In the genomic region with DNA sequence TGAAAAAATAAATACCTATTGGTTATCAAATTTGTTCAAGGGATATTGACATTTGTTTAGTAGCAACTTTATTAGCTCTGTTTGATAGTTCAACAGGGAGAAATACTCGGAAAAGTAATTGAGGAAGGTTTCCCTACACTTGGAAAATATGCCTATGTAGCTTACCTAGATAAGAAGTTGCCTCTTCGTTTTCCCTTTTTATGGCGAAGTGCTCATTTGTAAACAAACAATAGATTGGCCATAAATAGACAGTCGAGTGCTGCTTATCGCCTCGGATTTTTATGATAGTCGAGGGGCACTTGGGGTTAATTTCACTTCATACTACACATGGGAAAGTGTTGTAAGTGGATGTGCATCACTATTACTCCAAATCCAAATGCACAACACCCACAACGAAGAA, we compare ENCODE assay signal across 4 fruit fly cellular contexts.
TF ChIP-seq lines count a peak whose summit lies in the region.

No protein-coding gene starts in this region.

- no peak for TF ChIP-seq CTCF in whole organism, embryonic (GFP tag; optimal IDR thresholded peaks at IDR 0.05; lab: Kevin White, UChicago)

TF ChIP-seq in whole organism, adult, 20 proteins besides CTCF, POLR2A, EP300 and RAD21:
- TF ChIP-seq CG12768 (GFP tag; optimal IDR thresholded peaks at IDR 0.05; lab: Kevin White, UChicago) (peak; percentile 66), Clk (GFP tag; optimal IDR thresholded peaks at IDR 0.05; lab: Kevin White, UChicago) (peak; percentile 31), CG14711 (tag; optimal IDR thresholded peaks at IDR 0.05; lab: Kevin White, UChicago) (no peak), ovo (GFP tag; optimal IDR thresholded peaks at IDR 0.05; lab: Kevin White, UChicago) (peak; percentile 16), toe (GFP tag; optimal IDR thresholded peaks at IDR 0.05; lab: Kevin White, UChicago) (no peak), CG7101 (tag; optimal IDR thresholded peaks at IDR 0.05; lab: Kevin White, UChicago) (peak; percentile 23), pad (GFP tag; optimal IDR thresholded peaks at IDR 0.05; lab: Kevin White, UChicago) (no peak), Crg-1 (GFP tag; optimal IDR thresholded peaks at IDR 0.05; lab: Kevin White, UChicago) (no peak), cic (GFP tag; optimal IDR thresholded peaks at IDR 0.05; lab: Kevin White, UChicago) (peak; percentile 32), kay (GFP tag; lab: Kevin White, UChicago; ENCODE audit: borderline replicate concordance) (peak; percentile 6)

TF ChIP-seq in whole organism, embryonic, 481 proteins besides CTCF, POLR2A, EP300 and RAD21 (continues in another document):
- TF ChIP-seq tin (GFP tag; optimal IDR thresholded peaks at IDR 0.05; lab: Kevin White, UChicago): no peak
- no peak for TF ChIP-seq wor (GFP tag; IDR thresholded peaks at IDR 0.05; lab: Robert Waterston, UW)
- TF ChIP-seq gce (GFP tag; IDR thresholded peaks at IDR 0.05; lab: Robert Waterston, UW): no peak
- TF ChIP-seq fu2 (GFP tag; optimal IDR thresholded peaks at IDR 0.05; lab: Kevin White, UChicago): no peak
- TF ChIP-seq Side (GFP tag; optimal IDR thresholded peaks at IDR 0.05; lab: Kevin White, UChicago): no peak
- no peak for TF ChIP-seq wek (GFP tag; optimal IDR thresholded peaks at IDR 0.05; lab: Kevin White, UChicago)
- TF ChIP-seq CG10274 (GFP tag; optimal IDR thresholded peaks at IDR 0.05; lab: Kevin White, UChicago): no peak
- TF ChIP-seq inv (GFP tag; IDR thresholded peaks at IDR 0.05; lab: Robert Waterston, UW; ENCODE audit: partially characterized antibody): no peak
- TF ChIP-seq B-H2 (GFP tag; optimal IDR thresholded peaks at IDR 0.05; lab: Kevin White, UChicago): no peak
- no peak for TF ChIP-seq CG2116 (GFP tag; optimal IDR thresholded peaks at IDR 0.05; lab: Kevin White, UChicago)
- TF ChIP-seq Asciz (GFP tag; optimal IDR thresholded peaks at IDR 0.05; lab: Kevin White, UChicago): peak; percentile 7
- TF ChIP-seq CG1792 (GFP tag; optimal IDR thresholded peaks at IDR 0.05; lab: Kevin White, UChicago): no peak
- TF ChIP-seq otp (GFP tag; IDR thresholded peaks at IDR 0.05; lab: Robert Waterston, UW): no peak
- TF ChIP-seq ATbp (GFP tag; optimal IDR thresholded peaks at IDR 0.05; lab: Kevin White, UChicago): peak; percentile 7
- no peak for TF ChIP-seq Rx (GFP tag; IDR thresholded peaks at IDR 0.05; lab: Robert Waterston, UW)
- no peak for TF ChIP-seq ato (GFP tag; IDR thresholded peaks at IDR 0.05; lab: Robert Waterston, UW; ENCODE audit: partially characterized antibody)
- TF ChIP-seq bsh (GFP tag; optimal IDR thresholded peaks at IDR 0.05; lab: Kevin White, UChicago): peak in 1 of 2 experiments; percentile 11
- TF ChIP-seq sc (optimal IDR thresholded peaks at IDR 0.05; lab: Kevin White, UChicago): no peak
- peak; percentile 31 for TF ChIP-seq sc (GFP tag; optimal IDR thresholded peaks at IDR 0.05; lab: Kevin White, UChicago)
- no peak for TF ChIP-seq Dad (GFP tag; optimal IDR thresholded peaks at IDR 0.05; lab: Kevin White, UChicago)
- peak; percentile 79 for TF ChIP-seq Blimp-1 (GFP tag; optimal IDR thresholded peaks at IDR 0.05; lab: Kevin White, UChicago)
- TF ChIP-seq ac (GFP tag; optimal IDR thresholded peaks at IDR 0.05; lab: Kevin White, UChicago): peak; percentile 82
- TF ChIP-seq chif (GFP tag; optimal IDR thresholded peaks at IDR 0.05; lab: Kevin White, UChicago): peak in 1 of 2 experiments; percentile 11
- TF ChIP-seq CG9727 (GFP tag; optimal IDR thresholded peaks at IDR 0.05; lab: Kevin White, UChicago): peak; percentile 65
- TF ChIP-seq Ptx1 (GFP tag; IDR thresholded peaks at IDR 0.05; lab: Robert Waterston, UW): no peak
- no peak for TF ChIP-seq E2f1 (GFP tag; IDR thresholded peaks at IDR 0.05; lab: Robert Waterston, UW)

TF ChIP-seq in whole organism, prepupa, 60 proteins besides CTCF, POLR2A, EP300 and RAD21:
- no peak for TF ChIP-seq dac (GFP tag; optimal IDR thresholded peaks at IDR 0.05; lab: Kevin White, UChicago)
- peak; percentile 71 for TF ChIP-seq fkh (GFP tag; optimal IDR thresholded peaks at IDR 0.05; lab: Kevin White, UChicago)
- TF ChIP-seq acj6 (GFP tag; optimal IDR thresholded peaks at IDR 0.05; lab: Kevin White, UChicago): no peak
- no peak for TF ChIP-seq CG7368 (GFP tag; optimal IDR thresholded peaks at IDR 0.05; lab: Kevin White, UChicago)
- TF ChIP-seq salr (GFP tag; optimal IDR thresholded peaks at IDR 0.05; lab: Kevin White, UChicago): no peak
- TF ChIP-seq Eip93F (GFP tag; optimal IDR thresholded peaks at IDR 0.05; lab: Kevin White, UChicago): no peak
- no peak for TF ChIP-seq Ets21C (GFP tag; optimal IDR thresholded peaks at IDR 0.05; lab: Kevin White, UChicago)
- TF ChIP-seq Hr4 (GFP tag; optimal IDR thresholded peaks at IDR 0.05; lab: Kevin White, UChicago): no peak
- TF ChIP-seq svp (GFP tag; lab: Kevin White, UChicago): no peak
- TF ChIP-seq CG4318 (GFP tag; optimal IDR thresholded peaks at IDR 0.05; lab: Kevin White, UChicago): no peak
- no peak for TF ChIP-seq CG8119 (GFP tag; IDR thresholded peaks at IDR 0.05; lab: Robert Waterston, UW)
- no peak for TF ChIP-seq vri (GFP tag; optimal IDR thresholded peaks at IDR 0.05; lab: Kevin White, UChicago)
- no peak for TF ChIP-seq CG8319 (GFP tag; optimal IDR thresholded peaks at IDR 0.05; lab: Kevin White, UChicago)
- TF ChIP-seq CG6276 (GFP tag; optimal IDR thresholded peaks at IDR 0.05; lab: Kevin White, UChicago): peak; percentile 25
- TF ChIP-seq CG11294 (GFP tag; IDR thresholded peaks at IDR 0.05; lab: Robert Waterston, UW): no peak
- peak; percentile 2 for TF ChIP-seq CG32006 (GFP tag; optimal IDR thresholded peaks at IDR 0.05; lab: Kevin White, UChicago)
- TF ChIP-seq Smox (GFP tag; optimal IDR thresholded peaks at IDR 0.05; lab: Kevin White, UChicago): no peak
- no peak for TF ChIP-seq spab (GFP tag; optimal IDR thresholded peaks at IDR 0.05; lab: Kevin White, UChicago)
- no peak for TF ChIP-seq CG6163 (GFP tag; IDR thresholded peaks at IDR 0.05; lab: Robert Waterston, UW)
- no peak for TF ChIP-seq Sox15 (GFP tag; optimal IDR thresholded peaks at IDR 0.05; lab: Kevin White, UChicago)
- TF ChIP-seq Ets96B (tag; optimal IDR thresholded peaks at IDR 0.05; lab: Kevin White, UChicago): no peak
- no peak for TF ChIP-seq esn (GFP tag; optimal IDR thresholded peaks at IDR 0.05; lab: Kevin White, UChicago)
- no peak for TF ChIP-seq CG9139 (GFP tag; optimal IDR thresholded peaks at IDR 0.05; lab: Kevin White, UChicago)
- no peak for TF ChIP-seq CG16779 (tag; optimal IDR thresholded peaks at IDR 0.05; lab: Kevin White, UChicago)
- no peak for TF ChIP-seq fd85E (GFP tag; optimal IDR thresholded peaks at IDR 0.05; lab: Kevin White, UChicago)

TF ChIP-seq in whole organism, pupa, 21 proteins besides CTCF, POLR2A, EP300 and RAD21:
- TF ChIP-seq CG14655 (GFP tag; optimal IDR thresholded peaks at IDR 0.05; lab: Kevin White, UChicago) (peak; percentile 17), CG8301 (tag; optimal IDR thresholded peaks at IDR 0.05; lab: Kevin White, UChicago) (no peak)
TF ChIP-seq in whole organism, pupa: peak in this region for 1.
